Fruit fly (Drosophila melanogaster): ENCODE results near the gene chrb.

- TF ChIP-seq CTCF (optimal IDR thresholded peaks at IDR 0.05), result no peak
- no peak for TF ChIP-seq CG8478 (optimal IDR thresholded peaks at IDR 0.05)
Observed at dm6 chr3L:11528397-11528923, 41.1 kb downstream of the chrb start.
